Worm (Caenorhabditis elegans): ENCODE measurements around the gene gap-2.

gap-2 gene

ce11 chrX:9483754-9484153, 11.5 kb downstream of the gap-2 start:
- no peak for TF ChIP-seq fkh-6 (tag; optimal IDR thresholded peaks at IDR 0.05)
- no peak for TF ChIP-seq ref-2 (tag; optimal IDR thresholded peaks at IDR 0.05)
- TF ChIP-seq F13H6.1 (tag; optimal IDR thresholded peaks at IDR 0.05) = no peak
- TF ChIP-seq K02D7.2 (tag; optimal IDR thresholded peaks at IDR 0.05) = no peak
- TF ChIP-seq ceh-6 (GFP tag; optimal IDR thresholded peaks at IDR 0.05) = no peak
- TF ChIP-seq pat-9 (tag; optimal IDR thresholded peaks at IDR 0.05) = no peak
- no peak for TF ChIP-seq eyg-1 (tag; optimal IDR thresholded peaks at IDR 0.05)
- TF ChIP-seq odd-2 (tag; optimal IDR thresholded peaks at IDR 0.05) = no peak
- no peak for TF ChIP-seq hlh-6 (tag; optimal IDR thresholded peaks at IDR 0.05)
- no peak for TF ChIP-seq hlh-15 (tag; optimal IDR thresholded peaks at IDR 0.05)
- no peak for TF ChIP-seq sox-2 (GFP tag; IDR thresholded peaks at IDR 0.05)
- TF ChIP-seq dve-1 (tag; optimal IDR thresholded peaks at IDR 0.05) = no peak
- no peak for TF ChIP-seq npax-4 (tag; optimal IDR thresholded peaks at IDR 0.05)
- no peak for TF ChIP-seq ceh-22 (tag; optimal IDR thresholded peaks at IDR 0.05)

- TF ChIP-seq eyg-1 (tag; optimal IDR thresholded peaks at IDR 0.05) = no peak
- TF ChIP-seq ceh-34 (tag; optimal IDR thresholded peaks at IDR 0.05) = no peak
- TF ChIP-seq ttx-3 (tag; optimal IDR thresholded peaks at IDR 0.05) = no peak
- no peak for TF ChIP-seq fax-1 (tag; optimal IDR thresholded peaks at IDR 0.05)
- no peak for TF ChIP-seq sox-4 (tag; optimal IDR thresholded peaks at IDR 0.05)
- no peak for TF ChIP-seq zip-5 (tag; optimal IDR thresholded peaks at IDR 0.05)
- no peak for TF ChIP-seq K02D7.2 (tag; optimal IDR thresholded peaks at IDR 0.05)
- no peak for TF ChIP-seq ref-2 (tag; optimal IDR thresholded peaks at IDR 0.05)
- TF ChIP-seq elt-4 (tag; optimal IDR thresholded peaks at IDR 0.05) = no peak
These were observed 13.9 kb downstream of the gap-2 start for ce11 chrX:9486160-9486559.

ce11 chrX:9489578-9489977, 17.3 kb downstream of the gap-2 start:
- TF ChIP-seq nhr-232 (tag; optimal IDR thresholded peaks at IDR 0.05) (no peak), C38D4.7 (GFP tag; optimal IDR thresholded peaks at IDR 0.05) (no peak), dmd-4 (tag; optimal IDR thresholded peaks at IDR 0.05; ENCODE audit: borderline replicate concordance) (no peak), pha-2 (tag; optimal IDR thresholded peaks at IDR 0.05) (no peak), zip-5 (tag; optimal IDR thresholded peaks at IDR 0.05) (no peak), hlh-8 (tag; optimal IDR thresholded peaks at IDR 0.05) (no peak), pha-4 (tag; optimal IDR thresholded peaks at IDR 0.05) (no peak), ceh-6 (GFP tag; optimal IDR thresholded peaks at IDR 0.05) (no peak)

- TF ChIP-seq fkh-10 (GFP tag; optimal IDR thresholded peaks at IDR 0.05) (no peak), ceh-30 (tag; optimal IDR thresholded peaks at IDR 0.05) (no peak), nfya-1 (tag; optimal IDR thresholded peaks at IDR 0.05) (no peak), elt-4 (tag; optimal IDR thresholded peaks at IDR 0.05) (no peak), hlh-30 (tag; optimal IDR thresholded peaks at IDR 0.05; ENCODE audit: insufficient read depth) (no peak), hlh-6 (tag; optimal IDR thresholded peaks at IDR 0.05) (no peak), nhr-11 (tag; optimal IDR thresholded peaks at IDR 0.05) (no peak), ttx-3 (tag; optimal IDR thresholded peaks at IDR 0.05) (no peak), sox-4 (tag; optimal IDR thresholded peaks at IDR 0.05) (no peak), C38D4.7 (GFP tag; optimal IDR thresholded peaks at IDR 0.05) (no peak), K02D7.2 (tag; optimal IDR thresholded peaks at IDR 0.05) (no peak), pat-9 (tag; optimal IDR thresholded peaks at IDR 0.05) (no peak), pha-4 (tag; optimal IDR thresholded peaks at IDR 0.05) (no peak), pros-1 (tag; optimal IDR thresholded peaks at IDR 0.05) (no peak), pag-3 (tag; optimal IDR thresholded peaks at IDR 0.05; ENCODE audit: borderline replicate concordance) (no peak)
These were observed 19.2 kb downstream of the gap-2 start for ce11 chrX:9491439-9491838.

- TF ChIP-seq ceh-48 (tag; optimal IDR thresholded peaks at IDR 0.05) = no peak
- peak; percentile 24 for TF ChIP-seq rnt-1 (tag; optimal IDR thresholded peaks at IDR 0.05)
- no peak for TF ChIP-seq T23F11.4 (GFP tag; optimal IDR thresholded peaks at IDR 0.05)
- TF ChIP-seq ceh-14 (tag; optimal IDR thresholded peaks at IDR 0.05) = no peak
- TF ChIP-seq ttx-3 (tag; optimal IDR thresholded peaks at IDR 0.05) = no peak
- no peak for TF ChIP-seq unc-3 (GFP tag; conservative IDR thresholded peaks at IDR 0.05)
- TF ChIP-seq unc-3 (tag; optimal IDR thresholded peaks at IDR 0.05) = no peak
- TF ChIP-seq F13H6.1 (tag; optimal IDR thresholded peaks at IDR 0.05) = no peak
- TF ChIP-seq elt-2 (tag; optimal IDR thresholded peaks at IDR 0.05) = no peak
- no peak for TF ChIP-seq ama-1 (optimal IDR thresholded peaks at IDR 0.05)
- peak; percentile 49 for TF ChIP-seq hlh-6 (tag; optimal IDR thresholded peaks at IDR 0.05)
- peak; percentile 46 for TF ChIP-seq pha-2 (tag; optimal IDR thresholded peaks at IDR 0.05)
- TF ChIP-seq nhr-11 (tag; optimal IDR thresholded peaks at IDR 0.05) = no peak
- TF ChIP-seq syd-9 (tag; optimal IDR thresholded peaks at IDR 0.05) = no peak
- no peak for TF ChIP-seq ceh-19 (GFP tag; optimal IDR thresholded peaks at IDR 0.05)
- no peak for TF ChIP-seq ceh-45 (GFP tag; IDR thresholded peaks at IDR 0.05)
- no peak for TF ChIP-seq ceh-24 (tag; optimal IDR thresholded peaks at IDR 0.05)
- no peak for TF ChIP-seq ceh-30 (tag; optimal IDR thresholded peaks at IDR 0.05)
- no peak for TF ChIP-seq tbx-7 (tag; optimal IDR thresholded peaks at IDR 0.05)
- TF ChIP-seq zip-5 (tag; optimal IDR thresholded peaks at IDR 0.05) = no peak
These were observed 22.4 kb downstream of the gap-2 start for ce11 chrX:9494661-9495060.

Measured in whole organism, late embryonic.